Worm (Caenorhabditis elegans): ENCODE data around the gene C31H2.14.

C31H2.14 gene

DNA sequence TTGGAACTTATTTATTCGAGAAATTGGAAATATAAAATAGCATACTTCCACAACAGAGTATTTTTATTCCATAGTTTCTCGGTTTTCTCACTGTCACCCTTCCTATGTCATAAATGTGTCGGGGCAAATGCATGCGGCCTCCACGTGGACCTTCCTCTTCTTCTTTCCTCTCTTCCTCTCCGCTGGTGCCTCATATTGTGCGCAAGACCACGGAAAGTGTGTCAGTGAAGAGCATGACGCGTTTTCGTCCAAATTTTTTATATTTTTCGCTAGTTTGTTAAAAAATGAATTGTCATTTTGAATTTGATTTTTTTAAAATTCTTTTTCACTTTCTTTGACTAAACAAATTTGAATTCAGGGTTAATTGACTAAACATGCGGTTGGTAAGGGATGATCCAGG, 17.0 kb downstream of the C31H2.14 start, which contains the start of gene mans-3 (continued):
- TF ChIP-seq lir-1 (GFP tag; conservative IDR thresholded peaks at IDR 0.05) (no peak), hmg-20 (GFP tag; IDR thresholded peaks at IDR 0.05) (peak; percentile 59; the same call in 1 of the 2 replicates), rpc-1 (optimal IDR thresholded peaks at IDR 0.05) (no peak), rpc-1 (tag; optimal IDR thresholded peaks at IDR 0.05) (no peak), ztf-3 (GFP tag; optimal IDR thresholded peaks at IDR 0.05) (no peak), dpff-1 (tag; optimal IDR thresholded peaks at IDR 0.05) (no peak), D2030.7 (GFP tag; IDR thresholded peaks at IDR 0.05) (no peak), F57A8.1 (GFP tag; optimal IDR thresholded peaks at IDR 0.05) (no peak), rcor-1 (GFP tag; IDR thresholded peaks at IDR 0.05) (peak; percentile 69), aptf-3 (GFP tag; IDR thresholded peaks at IDR 0.05) (no peak), B0035.1 (tag; optimal IDR thresholded peaks at IDR 0.05) (no peak), egl-44 (GFP tag; IDR thresholded peaks at IDR 0.05) (peak; percentile 42; the same call in 1 of the 2 replicates), F55B11.4 (tag; optimal IDR thresholded peaks at IDR 0.05; ENCODE audit: borderline replicate concordance, insufficient read depth) (no peak), xnd-1 (tag; optimal IDR thresholded peaks at IDR 0.05) (no peak), bed-1 (GFP tag; IDR thresholded peaks at IDR 0.05) (no peak), K12H6.12 (tag; optimal IDR thresholded peaks at IDR 0.05) (peak; percentile 83), C17E4.6 (GFP tag; IDR thresholded peaks at IDR 0.05) (no peak), ZK185.1 (tag; optimal IDR thresholded peaks at IDR 0.05; ENCODE audit: poor library complexity, severe bottlenecking) (peak; percentile 73), sptf-2 (GFP tag; optimal IDR thresholded peaks at IDR 0.05) (no peak), rec-8 (tag; optimal IDR thresholded peaks at IDR 0.05) (no peak), F39B2.1 (GFP tag; IDR thresholded peaks at IDR 0.05) (no peak), sdz-38 (tag; optimal IDR thresholded peaks at IDR 0.05) (no peak), hsf-1 (GFP tag; IDR thresholded peaks at IDR 0.05) (no peak), mxl-1 (tag; optimal IDR thresholded peaks at IDR 0.05) (no peak), ztf-22 (GFP tag; optimal IDR thresholded peaks at IDR 0.05) (peak; percentile 47), F33H1.4 (GFP tag; IDR thresholded peaks at IDR 0.05) (no peak), sea-2 (GFP tag; IDR thresholded peaks at IDR 0.05) (no peak), nhr-90 (tag; optimal IDR thresholded peaks at IDR 0.05) (peak; percentile 77), nhr-179 (tag; optimal IDR thresholded peaks at IDR 0.05) (no peak), ceh-40 (GFP tag; IDR thresholded peaks at IDR 0.05) (no peak), athp-1 (tag; optimal IDR thresholded peaks at IDR 0.05) (no peak), let-526 (GFP tag; IDR thresholded peaks at IDR 0.05) (no peak), unc-130 (GFP tag; optimal IDR thresholded peaks at IDR 0.05) (no peak), ceh-91 (GFP tag; IDR thresholded peaks at IDR 0.05) (no peak), fkh-3 (tag; optimal IDR thresholded peaks at IDR 0.05) (no peak), hrde-1 (tag; optimal IDR thresholded peaks at IDR 0.05; ENCODE audit: borderline replicate concordance) (no peak), Y53G8AR.9 (GFP tag; conservative IDR thresholded peaks at IDR 0.05) (peak; percentile 82; the same call in 1 of the 2 replicates), mes-4 (tag; optimal IDR thresholded peaks at IDR 0.05) (no peak), tbp1 (GFP tag; optimal IDR thresholded peaks at IDR 0.05) (no peak), unc-62 (GFP tag; optimal IDR thresholded peaks at IDR 0.05) (peak; percentile 61), him-1 (tag; optimal IDR thresholded peaks at IDR 0.05) (no peak), nfya-2 (GFP tag; IDR thresholded peaks at IDR 0.05) (no peak), die-1 (tag; optimal IDR thresholded peaks at IDR 0.05) (peak; percentile 28), lsl-1 (GFP tag; optimal IDR thresholded peaks at IDR 0.05) (no peak), F22D6.2 (tag; optimal IDR thresholded peaks at IDR 0.05) (peak; percentile 79), ztf-26 (tag; optimal IDR thresholded peaks at IDR 0.05) (peak; percentile 85), Y67H2A.10 (GFP tag; conservative IDR thresholded peaks at IDR 0.05) (no peak), F37B4.10 (GFP tag; IDR thresholded peaks at IDR 0.05) (no peak), Y56A3A.18 (GFP tag; IDR thresholded peaks at IDR 0.05) (no peak), bed-2 (GFP tag; IDR thresholded peaks at IDR 0.05) (no peak), T07F8.4 (tag; optimal IDR thresholded peaks at IDR 0.05) (no peak)

Measured in whole organism, young adult.